Fruit fly (Drosophila melanogaster) whole organism, embryonic: ENCODE data around the gene Uba5.

Experiments
- Abd-B ChIP-seq: fragments of 200-800 bp; sonication (Bioruptor generic); optimal IDR thresholded peaks from 2 replicates; lab custom pipeline; 2018; ENCODE audit warnings: missing biosample characterization, mild to moderate bottlenecking, missing genetic modification characterization, moderate library complexity
- CG10267 ChIP-seq: fragments of 200-800 bp; sonication (Bioruptor generic); optimal IDR thresholded peaks from 2 replicates; lab custom pipeline; 2018; ENCODE audit warnings: missing biosample characterization, mild to moderate bottlenecking, missing genetic modification characterization, moderate library complexity
- CG10979 ChIP-seq: fragments of 200-800 bp; sonication (Bioruptor generic); optimal IDR thresholded peaks from 2 replicates; lab custom pipeline; 2018; ENCODE audit warnings: missing biosample characterization, mild to moderate bottlenecking, missing genetic modification characterization, moderate library complexity
- CG11456 ChIP-seq: fragments of 200-800 bp; sonication (Bioruptor generic); IDR thresholded peaks from 3 replicates; pipeline ENCODE4 v1.3.6; 2022; ENCODE audit warnings: missing biosample characterization, missing genetic modification characterization
- CG11695 ChIP-seq: fragments of 200-800 bp; sonication (Bioruptor generic); IDR thresholded peaks from 3 replicates; pipeline ENCODE4 v1.3.6; 2022; ENCODE audit warnings: missing biosample characterization, missing genetic modification characterization
- CG12071 ChIP-seq: fragments of 200-800 bp; sonication (Bioruptor generic); optimal IDR thresholded peaks from 3 replicates; lab custom pipeline; 2018; ENCODE audit warnings: missing biosample characterization, mild to moderate bottlenecking, missing genetic modification characterization
- CG14965 ChIP-seq: fragments of 200-800 bp; sonication (Bioruptor generic); optimal IDR thresholded peaks from 2 replicates; lab custom pipeline; 2016; ENCODE audit warnings: missing biosample characterization, missing genetic modification characterization, borderline replicate concordance
- CG17186 ChIP-seq: fragments of 200-800 bp; sonication (Bioruptor generic); optimal IDR thresholded peaks from 3 replicates; lab custom pipeline; 2017; ENCODE audit warnings: missing biosample characterization, missing genetic modification reagents, missing genetic modification characterization
- CG18262 ChIP-seq: fragments of 200-800 bp; optimal IDR thresholded peaks from 3 replicates; lab custom pipeline; 2019; ENCODE audit warnings: missing biosample characterization, mild to moderate bottlenecking, missing genetic modification characterization, moderate library complexity
- CG18476 ChIP-seq: fragments of 200-800 bp; sonication (Bioruptor generic); optimal IDR thresholded peaks from 2 replicates; lab custom pipeline; 2016; ENCODE audit warnings: missing biosample characterization, mild to moderate bottlenecking, missing genetic modification characterization
- CG2116 ChIP-seq: fragments of 200-800 bp; sonication (Bioruptor generic); optimal IDR thresholded peaks from 3 replicates; lab custom pipeline; 2018; ENCODE audit warnings: missing biosample characterization, mild to moderate bottlenecking, missing genetic modification characterization
- CG2199 ChIP-seq: fragments of 200-800 bp; sonication (Bioruptor generic); IDR thresholded peaks from 3 replicates; pipeline ENCODE4 v1.3.6; 2022; ENCODE audit warnings: missing biosample characterization, missing genetic modification characterization
- CG2202 ChIP-seq: fragments of 200-800 bp; sonication (Bioruptor generic); optimal IDR thresholded peaks from 2 replicates; lab custom pipeline; 2018; ENCODE audit warnings: missing biosample characterization, mild to moderate bottlenecking, missing genetic modification characterization
- CG30020 ChIP-seq: fragments of 200-800 bp; optimal IDR thresholded peaks from 2 replicates; lab custom pipeline; 2019; ENCODE audit warnings: missing biosample characterization, mild to moderate bottlenecking, missing genetic modification characterization, moderate library complexity
- CG3065 ChIP-seq: fragments of 200-800 bp; sonication (Bioruptor generic); optimal IDR thresholded peaks from 2 replicates; lab custom pipeline; 2016; ENCODE audit warnings: missing biosample characterization, missing genetic modification characterization
- CG4404 ChIP-seq: fragments of 200-800 bp; sonication (Bioruptor generic); IDR thresholded peaks from 2 replicates; pipeline ENCODE4 v1.3.6; 2022; ENCODE audit warnings: missing biosample characterization, missing genetic modification characterization
- CG4424 ChIP-seq: fragments of 200-800 bp; sonication (Bioruptor generic); optimal IDR thresholded peaks from 3 replicates; lab custom pipeline; 2016; ENCODE audit warnings: missing biosample characterization, missing genetic modification characterization
- CG6654 ChIP-seq: fragments of 200-800 bp; sonication (Bioruptor generic); optimal IDR thresholded peaks from 2 replicates; lab custom pipeline; 2017; ENCODE audit warnings: missing biosample characterization, mild to moderate bottlenecking, missing genetic modification characterization
- CG7372 ChIP-seq: fragments of 200-800 bp; sonication (Bioruptor generic); IDR thresholded peaks from 2 replicates; pipeline ENCODE4 v1.3.6; 2022; ENCODE audit warnings: missing biosample characterization, missing genetic modification characterization
- CG7786 ChIP-seq: fragments of 200-800 bp; sonication (Bioruptor generic); optimal IDR thresholded peaks from 2 replicates; lab custom pipeline; 2016; ENCODE audit warnings: missing biosample characterization, missing genetic modification characterization
- CHES-1-like ChIP-seq: fragments of 200-800 bp; sonication (Bioruptor generic); optimal IDR thresholded peaks from 2 replicates; lab custom pipeline; 2016; ENCODE audit warnings: missing biosample characterization, missing genetic modification characterization
- Dek ChIP-seq: fragments of 200-800 bp; sonication (Bioruptor generic); optimal IDR thresholded peaks from 3 replicates; lab custom pipeline; 2019; ENCODE audit warnings: missing biosample characterization, mild to moderate bottlenecking, missing genetic modification characterization, moderate library complexity
- H2.0 ChIP-seq: fragments of 200-800 bp; sonication (Bioruptor generic); IDR thresholded peaks from 2 replicates; pipeline ENCODE4 v1.3.6; 2022; ENCODE audit warnings: missing biosample characterization, missing genetic modification characterization
- MESR4 ChIP-seq: fragments of 200-800 bp; sonication (Bioruptor generic); optimal IDR thresholded peaks from 2 replicates; lab custom pipeline; 2018; ENCODE audit warnings: missing biosample characterization, mild to moderate bottlenecking, missing genetic modification characterization, moderate library complexity
- Max ChIP-seq: fragments of 200-800 bp; sonication (Bioruptor generic); optimal IDR thresholded peaks from 2 replicates; lab custom pipeline; 2016; ENCODE audit warnings: missing biosample characterization, mild to moderate bottlenecking, missing genetic modification characterization
- Myb ChIP-seq: fragments of 200-800 bp; sonication (Bioruptor generic); optimal IDR thresholded peaks from 2 replicates; lab custom pipeline; 2016; ENCODE audit warnings: missing biosample characterization, missing genetic modification characterization
- Stat92E ChIP-seq, 3 experiments: fragments of >200 bp in 2 of 3; fragments of 200-800 bp in 1 of 3; sonication (Bioruptor generic) in 1 of 3; optimal IDR thresholded peaks; 2 replicates each; lab custom pipeline; 2017 to 2019; ENCODE audit warnings: missing biosample characterization in 3 of 3, missing genetic modification characterization in 3 of 3, mild to moderate bottlenecking in 1 of 3, moderate library complexity in 1 of 3
- TFAM ChIP-seq: fragments of 200-800 bp; sonication (Bioruptor generic); optimal IDR thresholded peaks from 2 replicates; lab custom pipeline; 2017; ENCODE audit warnings: missing biosample characterization, missing genetic modification characterization, inconsistent platforms
- Trl ChIP-seq, 3 experiments: fragments of >200 bp in 2 of 3; fragments of 200-800 bp in 1 of 3; sonication (Bioruptor generic) in 1 of 3; optimal IDR thresholded peaks; 2 replicates in 1 of 3; 3 replicates in 2 of 3; lab custom pipeline; 2016 to 2017; ENCODE audit warnings: missing biosample characterization in 1 of 3, missing genetic modification characterization in 1 of 3
- Xrp1 ChIP-seq: fragments of 200-800 bp; sonication (Bioruptor generic); IDR thresholded peaks from 2 replicates; pipeline ENCODE4 v1.3.6; 2022; ENCODE audit warnings: missing biosample characterization, missing genetic modification characterization
- al ChIP-seq: fragments of 200-800 bp; sonication (Bioruptor generic); IDR thresholded peaks from 2 replicates; pipeline ENCODE4 v1.3.6; 2022; ENCODE audit warnings: missing biosample characterization, missing genetic modification characterization
- bowl ChIP-seq: fragments of 200-800 bp; sonication (Bioruptor generic); IDR thresholded peaks from 2 replicates; pipeline ENCODE4 v1.3.6; 2022; ENCODE audit warnings: missing biosample characterization, missing genetic modification characterization
- chn ChIP-seq: fragments of 200-800 bp; sonication (Bioruptor generic); optimal IDR thresholded peaks from 2 replicates; lab custom pipeline; 2016; ENCODE audit warnings: missing biosample characterization, missing genetic modification characterization
- ewg ChIP-seq: fragments of 200-800 bp; sonication (Bioruptor generic); optimal IDR thresholded peaks from 3 replicates; lab custom pipeline; 2017; ENCODE audit warnings: mild to moderate bottlenecking, missing biosample characterization, missing genetic modification reagents, missing genetic modification characterization
- fd64A ChIP-seq: fragments of 200-800 bp; sonication (Bioruptor generic); optimal IDR thresholded peaks from 3 replicates; lab custom pipeline; 2018; ENCODE audit warnings: missing biosample characterization, mild to moderate bottlenecking, missing genetic modification characterization
- grau ChIP-seq: fragments of 200-800 bp; optimal IDR thresholded peaks from 3 replicates; lab custom pipeline; 2019; ENCODE audit warnings: missing biosample characterization, mild to moderate bottlenecking, missing genetic modification characterization, moderate library complexity
- jing ChIP-seq: fragments of 200-800 bp; sonication (Bioruptor generic); optimal IDR thresholded peaks from 2 replicates; lab custom pipeline; 2018; ENCODE audit warnings: missing biosample characterization, mild to moderate bottlenecking, missing genetic modification characterization
- jumu ChIP-seq: fragments of 200-800 bp; sonication (Bioruptor generic); optimal IDR thresholded peaks from 3 replicates; lab custom pipeline; 2016; ENCODE audit warnings: missing biosample characterization, missing genetic modification characterization
- kah ChIP-seq: fragments of 200-800 bp; sonication (Bioruptor generic); optimal IDR thresholded peaks from 2 replicates; lab custom pipeline; 2018; ENCODE audit warnings: missing biosample characterization, mild to moderate bottlenecking, missing genetic modification characterization
- klu ChIP-seq: fragments of 200-800 bp; sonication (Bioruptor generic); IDR thresholded peaks from 2 replicates; pipeline ENCODE4 v1.3.6; 2022; ENCODE audit warnings: missing biosample characterization, missing genetic modification characterization
- mirr ChIP-seq: fragments of 200-800 bp; sonication (Bioruptor generic); optimal IDR thresholded peaks from 3 replicates; lab custom pipeline; 2018; ENCODE audit warnings: missing biosample characterization, mild to moderate bottlenecking, missing genetic modification characterization
- p53 ChIP-seq: fragments of 200-800 bp; sonication (Bioruptor generic); optimal IDR thresholded peaks from 2 replicates; lab custom pipeline; 2016; ENCODE audit warnings: missing biosample characterization, missing genetic modification characterization
- prd ChIP-seq, 3 experiments: fragments of >200 bp in 2 of 3; fragments of 200-800 bp in 1 of 3; sonication (Bioruptor generic) in 1 of 3; optimal IDR thresholded peaks in 2 of 3; IDR thresholded peaks in 1 of 3; 2 replicates in 2 of 3; 3 replicates in 1 of 3; pipeline versions ENCODE4 v1.3.6 to Lab custom; 2017 to 2022; ENCODE audit warnings: missing biosample characterization in 1 of 3, missing genetic modification characterization in 1 of 3
- rib ChIP-seq: fragments of 200-800 bp; sonication (Bioruptor generic); IDR thresholded peaks from 2 replicates; pipeline ENCODE4 v1.3.6; 2022; ENCODE audit warnings: missing biosample characterization, missing genetic modification characterization
- schlank ChIP-seq: fragments of 200-800 bp; sonication (Bioruptor generic); optimal IDR thresholded peaks from 2 replicates; lab custom pipeline; 2018; ENCODE audit warnings: missing biosample characterization, mild to moderate bottlenecking, missing genetic modification characterization
- sr ChIP-seq: fragments of 200-800 bp; sonication (Bioruptor generic); IDR thresholded peaks from 3 replicates; pipeline ENCODE4 v1.3.6; 2022; ENCODE audit warnings: missing biosample characterization, missing genetic modification characterization
- unc-4 ChIP-seq: fragments of 200-800 bp; sonication (Bioruptor generic); IDR thresholded peaks from 2 replicates; pipeline ENCODE4 v1.3.6; 2022; ENCODE audit warnings: missing biosample characterization, missing genetic modification characterization; ENCODE audit not compliant: partially characterized antibody
- wdn ChIP-seq: fragments of 200-800 bp; sonication (Bioruptor generic); IDR thresholded peaks from 2 replicates; pipeline ENCODE4 v1.3.6; 2022; ENCODE audit warnings: missing biosample characterization, missing genetic modification characterization
- wek ChIP-seq: fragments of 200-800 bp; sonication (Bioruptor generic); optimal IDR thresholded peaks from 3 replicates; lab custom pipeline; 2018; ENCODE audit warnings: missing biosample characterization, mild to moderate bottlenecking, missing genetic modification characterization, moderate library complexity

Uba5 gene

DNA sequence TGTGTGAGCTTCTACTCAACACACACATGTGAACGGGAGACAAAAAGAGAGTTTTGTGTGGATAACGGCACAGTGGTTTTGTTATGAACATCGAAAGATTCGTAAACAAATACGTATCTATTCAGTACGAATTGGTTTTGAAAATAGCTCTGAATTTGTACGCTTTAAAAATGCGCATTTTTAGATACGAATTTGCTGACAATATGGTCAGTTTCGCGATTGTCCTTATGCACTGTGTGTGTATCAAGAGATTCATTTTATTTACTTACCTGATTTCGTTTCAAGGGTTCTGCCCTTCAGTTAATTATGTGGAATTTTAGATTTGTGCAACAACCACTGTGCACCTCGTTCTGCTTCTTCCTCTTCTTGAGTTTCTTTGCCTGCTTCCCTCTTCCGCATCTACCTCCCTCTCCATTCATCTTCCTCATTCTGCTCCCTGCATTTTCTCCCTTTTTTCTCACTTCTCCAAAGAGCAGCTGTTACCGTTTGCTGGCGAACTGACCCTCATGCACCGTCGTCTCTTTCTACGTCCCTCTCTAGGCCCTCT lies 11.5 kb downstream of the Uba5 start (continued):
- TF ChIP-seq ewg = peak; percentile 60
- TF ChIP-seq sr (GFP tag; lab: Robert Waterston, UW) = no peak
- peak; percentile 46 for TF ChIP-seq jing
- TF ChIP-seq CG17186 (GFP tag; lab: Kevin White, UChicago) = peak; percentile 47
- TF ChIP-seq kah = peak; percentile 45
- peak; percentile 88 for TF ChIP-seq Xrp1 (GFP tag; lab: Robert Waterston, UW)
- peak; percentile 91 for TF ChIP-seq CG10979
- TF ChIP-seq CG2116 (GFP tag; lab: Kevin White, UChicago) = peak; percentile 45
- peak in 1 of 3 experiments; percentile 78 for TF ChIP-seq Stat92E (GFP tag; optimal IDR thresholded peaks at IDR 0.05; lab: Kevin White, UChicago)
- no peak for TF ChIP-seq CG2199
- TF ChIP-seq TFAM = no peak
- no peak for TF ChIP-seq CG11456 (GFP tag; lab: Robert Waterston, UW)
- TF ChIP-seq klu = peak; percentile 31; the same call in 1 of the 2 replicates
- peak; percentile 13 for TF ChIP-seq CG12071 (GFP tag; lab: Kevin White, UChicago)
- peak; percentile 75 for TF ChIP-seq chn (GFP tag; lab: Kevin White, UChicago)
- TF ChIP-seq CG6654 = peak; percentile 29
- TF ChIP-seq CG2202 (tag; lab: Kevin White, UChicago) = peak; percentile 80
- TF ChIP-seq CG7786 (GFP tag; lab: Kevin White, UChicago) = peak; percentile 57
- TF ChIP-seq wdn (GFP tag; lab: Robert Waterston, UW) = no peak
- peak; percentile 43 for TF ChIP-seq H2.0 (GFP tag; lab: Robert Waterston, UW)
- no peak for TF ChIP-seq rib (GFP tag; lab: Robert Waterston, UW)
- TF ChIP-seq CG10267 = peak; percentile 76
- TF ChIP-seq Trl (optimal IDR thresholded peaks at IDR 0.05; lab: Kevin White, UChicago) = peak; percentile 29 to 47
- peak; percentile 49 for TF ChIP-seq Trl (GFP tag; optimal IDR thresholded peaks at IDR 0.05; lab: Kevin White, UChicago)
- TF ChIP-seq CG3065 (GFP tag; lab: Kevin White, UChicago) = peak; percentile 25
- peak; percentile 72 for TF ChIP-seq CG4404
- TF ChIP-seq prd (optimal IDR thresholded peaks at IDR 0.05; lab: Kevin White, UChicago) = no peak
- peak; percentile 75; the same call in 2 of the 3 replicates for TF ChIP-seq prd (GFP tag; IDR thresholded peaks at IDR 0.05; lab: Robert Waterston, UW)
- no peak for TF ChIP-seq bowl
- TF ChIP-seq grau (tag; lab: Kevin White, UChicago) = peak; percentile 74
- no peak for TF ChIP-seq unc-4 (GFP tag; lab: Robert Waterston, UW)
- TF ChIP-seq MESR4 (GFP tag; lab: Kevin White, UChicago) = no peak
- TF ChIP-seq Dek (tag; lab: Kevin White, UChicago) = no peak
- TF ChIP-seq schlank = no peak
- peak; percentile 85 for TF ChIP-seq CG4424 (GFP tag; lab: Kevin White, UChicago)
- no peak for TF ChIP-seq wek (GFP tag; lab: Kevin White, UChicago)
- TF ChIP-seq mirr (GFP tag; lab: Kevin White, UChicago) = no peak
- no peak for TF ChIP-seq p53 (GFP tag; lab: Kevin White, UChicago)
- TF ChIP-seq al (GFP tag; lab: Robert Waterston, UW) = no peak
- peak; percentile 69 for TF ChIP-seq jumu
- peak; percentile 76 for TF ChIP-seq fd64A (GFP tag; lab: Kevin White, UChicago)
- TF ChIP-seq CG30020 = peak; percentile 35
- TF ChIP-seq CG11695 = 0 out of 3 replicates have a peak, but pooled peaks have one; percentile 48
- peak; percentile 9 for TF ChIP-seq Myb
- peak; percentile 45 for TF ChIP-seq CG18476 (GFP tag; lab: Kevin White, UChicago)
- no peak for TF ChIP-seq CG7372 (GFP tag; lab: Robert Waterston, UW)
- TF ChIP-seq Abd-B (GFP tag; lab: Kevin White, UChicago) = peak; percentile 48
- TF ChIP-seq Max = peak; percentile 52
- no peak for TF ChIP-seq CG14965 (GFP tag; lab: Kevin White, UChicago)
- peak; percentile 67 for TF ChIP-seq CHES-1-like (GFP tag; lab: Kevin White, UChicago)
- peak; percentile 90 for TF ChIP-seq CG18262 (tag; lab: Kevin White, UChicago)
